Worm (Caenorhabditis elegans) whole organism, L3 larva: ENCODE results near the gene F09B12.3.

Experiments
- elt-3 ChIP-seq, 3 experiments: fragments of 150-350 bp in 1 of 3; sonication (generic microtip) in 2 of 3; optimal IDR thresholded peaks; 2 replicates in 2 of 3; 4 replicates in 1 of 3; lab custom pipeline; 2014 to 2017; ENCODE audit warnings: missing biosample characterization in 3 of 3, missing genetic modification characterization in 3 of 3
- fkh-2 ChIP-seq: fragments of 150-350 bp; optimal IDR thresholded peaks from 2 replicates; lab custom pipeline; 2014; ENCODE audit warnings: missing biosample characterization, missing genetic modification reagents, missing genetic modification characterization
- jun-1 ChIP-seq: fragments of 150-350 bp; optimal IDR thresholded peaks from 2 replicates; lab custom pipeline; 2014; ENCODE audit warnings: missing biosample characterization, missing genetic modification reagents, missing genetic modification characterization
- mdl-1 ChIP-seq: fragments of 150-350 bp; optimal IDR thresholded peaks from 2 replicates; lab custom pipeline; 2014; ENCODE audit warnings: missing biosample characterization, missing genetic modification characterization
- nfya-1 ChIP-seq: sonication (generic microtip); optimal IDR thresholded peaks from 2 replicates; lab custom pipeline; 2017; ENCODE audit warnings: missing genetic modification characterization, mild to moderate bottlenecking, missing compliant biosample characterization, antibody characterized with exemption, moderate library complexity; ENCODE audit not compliant: insufficient read depth
- nhr-11 ChIP-seq: fragments of 150-350 bp; optimal IDR thresholded peaks from 2 replicates; lab custom pipeline; 2014; ENCODE audit warnings: missing biosample characterization, missing genetic modification characterization
- skn-1 ChIP-seq: fragments of 150-350 bp; optimal IDR thresholded peaks from 2 replicates; lab custom pipeline; 2014; ENCODE audit warnings: missing biosample characterization, missing genetic modification characterization
- snpc-4 ChIP-seq: fragments of 150-350 bp; optimal IDR thresholded peaks from 2 replicates; lab custom pipeline; 2014; ENCODE audit warnings: missing biosample characterization, missing genetic modification characterization
- tbx-2 ChIP-seq: sonication (generic microtip); optimal IDR thresholded peaks from 2 replicates; lab custom pipeline; 2016; ENCODE audit warnings: mild to moderate bottlenecking, missing genetic modification characterization, missing compliant biosample characterization

ce11 chrX:15079406-15079805 is 18.3 kb downstream of the F09B12.3 start:
- no peak for TF ChIP-seq nfya-1 (tag; lab: Kevin White, UChicago)
- no peak for TF ChIP-seq jun-1 (tag; lab: Kevin White, UChicago)
- no peak for TF ChIP-seq fkh-2 (tag; lab: Kevin White, UChicago)
- TF ChIP-seq skn-1 (tag; lab: Kevin White, UChicago), result no peak
- TF ChIP-seq elt-3 (tag; optimal IDR thresholded peaks at IDR 0.05; lab: Kevin White, UChicago), result peak in 2 of 3 experiments; percentile 16 to 62
- TF ChIP-seq mdl-1, result no peak
- TF ChIP-seq tbx-2 (tag; lab: Kevin White, UChicago), result peak; percentile 50
- TF ChIP-seq nhr-11, result no peak
- no peak for TF ChIP-seq snpc-4 (tag; lab: Kevin White, UChicago)
